Worm (Caenorhabditis elegans): ENCODE measurements around the gene str-196.

ce11 chrV:502803-503273 lies 11.3 kb downstream of the str-196 start, which contains the start of gene T01G6.10:
- TF ChIP-seq pha-4 (tag; optimal IDR thresholded peaks at IDR 0.05): no peak
- TF ChIP-seq lsy-2 (tag; optimal IDR thresholded peaks at IDR 0.05): no peak
- TF ChIP-seq unc-62 (GFP tag; optimal IDR thresholded peaks at IDR 0.05): no peak
- no peak for TF ChIP-seq snpc-4 (tag; optimal IDR thresholded peaks at IDR 0.05)
- TF ChIP-seq nhr-237 (tag; optimal IDR thresholded peaks at IDR 0.05): no peak
- no peak for TF ChIP-seq blmp-1 (tag; optimal IDR thresholded peaks at IDR 0.05)
- no peak for TF ChIP-seq unc-39 (tag; optimal IDR thresholded peaks at IDR 0.05)

Data from whole organism, mixed stage, embryonic.